Worm (Caenorhabditis elegans) whole organism, mixed stage, embryonic: ENCODE measurements around the gene nhr-231.

Source experiments
- bed-3 ChIP-seq: fragments of 200-800 bp; sonication (Bioruptor generic); optimal IDR thresholded peaks from 3 replicates; lab custom pipeline; 2018; ENCODE audit warnings: mild to moderate bottlenecking, missing genetic modification characterization, moderate library complexity, missing compliant biosample characterization
- blmp-1 ChIP-seq: fragments of 150-350 bp; optimal IDR thresholded peaks from 2 replicates; lab custom pipeline; 2014; ENCODE audit warnings: missing biosample characterization, missing genetic modification characterization
- elt-1 ChIP-seq: sonication (generic microtip); optimal IDR thresholded peaks from 2 replicates; lab custom pipeline; 2017; ENCODE audit warnings: missing genetic modification characterization, mild to moderate bottlenecking, missing compliant biosample characterization, antibody characterized with exemption, moderate library complexity, borderline replicate concordance; ENCODE audit not compliant: insufficient read depth
- elt-3 ChIP-seq: fragments of 150-350 bp; optimal IDR thresholded peaks from 2 replicates; lab custom pipeline; 2014; ENCODE audit warnings: missing biosample characterization, missing genetic modification characterization
- nhr-237 ChIP-seq: fragments of 150-350 bp; optimal IDR thresholded peaks from 2 replicates; lab custom pipeline; 2014; ENCODE audit warnings: missing biosample characterization, missing genetic modification characterization
- nhr-28 ChIP-seq: fragments of 150-350 bp; optimal IDR thresholded peaks from 2 replicates; lab custom pipeline; 2014; ENCODE audit warnings: missing biosample characterization, missing genetic modification characterization
- pha-4 ChIP-seq: fragments of 150-350 bp; optimal IDR thresholded peaks from 2 replicates; lab custom pipeline; 2018; ENCODE audit warnings: missing biosample characterization, missing genetic modification reagents, missing genetic modification characterization
- ztf-11 ChIP-seq: fragments of 150-350 bp; optimal IDR thresholded peaks from 2 replicates; lab custom pipeline; 2014; ENCODE audit warnings: missing biosample characterization, missing genetic modification characterization

DNA sequence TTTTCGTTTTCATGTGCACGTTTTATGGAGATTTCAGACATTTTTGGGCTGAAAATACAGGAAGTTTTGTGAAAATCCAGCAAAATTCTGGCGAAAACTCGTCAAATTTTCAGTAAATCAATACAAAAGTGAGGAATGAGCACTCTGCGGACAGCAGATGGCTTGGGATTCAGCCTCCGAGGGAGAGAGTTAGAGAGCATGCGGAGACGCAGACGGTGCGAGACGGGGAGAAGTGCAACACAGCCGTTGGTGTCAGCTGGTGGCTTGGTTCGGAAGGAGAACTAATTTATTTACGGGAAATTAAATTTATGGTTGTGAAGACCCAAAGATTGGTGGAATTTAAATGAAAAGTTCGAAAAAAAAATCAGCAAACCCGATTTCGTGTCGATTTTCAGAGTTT, 17.9 kb downstream of the nhr-231 start, which contains the start of gene C54E10.6:
- no peak for TF ChIP-seq elt-3
- TF ChIP-seq bed-3 (GFP tag; lab: Kevin White, UChicago): no peak
- TF ChIP-seq nhr-28 (tag; lab: Kevin White, UChicago): no peak
- TF ChIP-seq ztf-11 (tag; lab: Kevin White, UChicago): no peak
- TF ChIP-seq blmp-1: no peak
- no peak for TF ChIP-seq pha-4 (tag; lab: Kevin White, UChicago)
- TF ChIP-seq elt-1 (tag; lab: Kevin White, UChicago): no peak
- no peak for TF ChIP-seq nhr-237 (tag; lab: Kevin White, UChicago)
